Worm (Caenorhabditis elegans): ENCODE measurements around the gene rga-4.

Gene rga-4

ce11 chrV:1383206-1383908, at the start of gene rga-4:
Gene rga-4, minus strand, starts transcription at chrV:1383256.
- TF ChIP-seq him-1 (tag; optimal IDR thresholded peaks at IDR 0.05) (no peak), dao-5 (tag; optimal IDR thresholded peaks at IDR 0.05) (no peak), W03F9.2 (tag; optimal IDR thresholded peaks at IDR 0.05) (no peak)

ce11 chrV:1431702-1432187, 48.7 kb upstream of the rga-4 start, which contains the start of gene ges-1:
Gene ges-1, minus strand, starts transcription at chrV:1432137.
- TF ChIP-seq dao-5 (tag; optimal IDR thresholded peaks at IDR 0.05) (no peak), W03F9.2 (tag; optimal IDR thresholded peaks at IDR 0.05) (no peak), him-1 (tag; optimal IDR thresholded peaks at IDR 0.05) (no peak)

ce11 chrV:1425595-1425994, 42.5 kb upstream of the rga-4 start, which contains the start of gene R12A1.3:
Gene R12A1.3, minus strand, starts transcription at chrV:1425794.
- no peak for TF ChIP-seq him-1 (tag; optimal IDR thresholded peaks at IDR 0.05)
- no peak for TF ChIP-seq dao-5 (tag; optimal IDR thresholded peaks at IDR 0.05)
- TF ChIP-seq W03F9.2 (tag; optimal IDR thresholded peaks at IDR 0.05) = no peak

ce11 chrV:1423338-1423737, 40.3 kb upstream of the rga-4 start:
- no peak for TF ChIP-seq him-1 (tag; optimal IDR thresholded peaks at IDR 0.05)
- TF ChIP-seq W03F9.2 (tag; optimal IDR thresholded peaks at IDR 0.05) = no peak
- no peak for TF ChIP-seq dao-5 (tag; optimal IDR thresholded peaks at IDR 0.05)

- TF ChIP-seq W03F9.2 (tag; optimal IDR thresholded peaks at IDR 0.05) (no peak), him-1 (tag; optimal IDR thresholded peaks at IDR 0.05) (no peak), dao-5 (tag; optimal IDR thresholded peaks at IDR 0.05) (no peak)
Measured at ce11 chrV:1422269-1422668, 39.2 kb upstream of the rga-4 start.

ce11 chrV:1416154-1416553, 33.1 kb upstream of the rga-4 start:
- TF ChIP-seq dao-5 (tag; optimal IDR thresholded peaks at IDR 0.05) (no peak), W03F9.2 (tag; optimal IDR thresholded peaks at IDR 0.05) (no peak), him-1 (tag; optimal IDR thresholded peaks at IDR 0.05) (no peak)

ce11 chrV:1414615-1415433, 31.8 kb upstream of the rga-4 start:
- no peak for TF ChIP-seq him-1 (tag; optimal IDR thresholded peaks at IDR 0.05)
- TF ChIP-seq dao-5 (tag; optimal IDR thresholded peaks at IDR 0.05) = no peak
- TF ChIP-seq W03F9.2 (tag; optimal IDR thresholded peaks at IDR 0.05) = no peak

ce11 chrV:1411459-1411858, 28.4 kb upstream of the rga-4 start, which contains the start of gene snt-5:
Gene snt-5, minus strand, starts transcription at chrV:1411559.
- TF ChIP-seq W03F9.2 (tag; optimal IDR thresholded peaks at IDR 0.05) (no peak), him-1 (tag; optimal IDR thresholded peaks at IDR 0.05) (no peak), dao-5 (tag; optimal IDR thresholded peaks at IDR 0.05) (no peak)

ce11 chrV:1410727-1411126, 27.7 kb upstream of the rga-4 start:
- TF ChIP-seq dao-5 (tag; optimal IDR thresholded peaks at IDR 0.05) (no peak), him-1 (tag; optimal IDR thresholded peaks at IDR 0.05) (no peak), W03F9.2 (tag; optimal IDR thresholded peaks at IDR 0.05) (no peak)

ce11 chrV:1408116-1408515, 25.1 kb upstream of the rga-4 start:
- TF ChIP-seq him-1 (tag; optimal IDR thresholded peaks at IDR 0.05) = no peak
- TF ChIP-seq W03F9.2 (tag; optimal IDR thresholded peaks at IDR 0.05) = no peak
- TF ChIP-seq dao-5 (tag; optimal IDR thresholded peaks at IDR 0.05) = no peak

ce11 chrV:1392900-1393299, 9.8 kb upstream of the rga-4 start, which contains the start of gene Y75B7AR.1:
Gene Y75B7AR.1, minus strand, starts transcription at chrV:1393000.
- TF ChIP-seq dao-5 (tag; optimal IDR thresholded peaks at IDR 0.05) (no peak), him-1 (tag; optimal IDR thresholded peaks at IDR 0.05) (no peak), W03F9.2 (tag; optimal IDR thresholded peaks at IDR 0.05) (no peak)

- TF ChIP-seq dao-5 (tag; optimal IDR thresholded peaks at IDR 0.05) (no peak), W03F9.2 (tag; optimal IDR thresholded peaks at IDR 0.05) (no peak), him-1 (tag; optimal IDR thresholded peaks at IDR 0.05) (no peak)
Measured at ce11 chrV:1390415-1390814, 7.4 kb upstream of the rga-4 start.

- no peak for TF ChIP-seq him-1 (tag; optimal IDR thresholded peaks at IDR 0.05)
- TF ChIP-seq dao-5 (tag; optimal IDR thresholded peaks at IDR 0.05) = no peak
- no peak for TF ChIP-seq W03F9.2 (tag; optimal IDR thresholded peaks at IDR 0.05)
Measured at ce11 chrV:1389838-1390237, 6.8 kb upstream of the rga-4 start.

ce11 chrV:1388247-1388646, 5.2 kb upstream of the rga-4 start:
- no peak for TF ChIP-seq W03F9.2 (tag; optimal IDR thresholded peaks at IDR 0.05)
- TF ChIP-seq him-1 (tag; optimal IDR thresholded peaks at IDR 0.05) = no peak
- no peak for TF ChIP-seq dao-5 (tag; optimal IDR thresholded peaks at IDR 0.05)
